Fruit fly (Drosophila melanogaster) whole organism, wandering third instar larva: ENCODE results near the gene betaTub97EF.

Experiments
- CrebA ChIP-seq: fragments of 200-800 bp; sonication (Bioruptor generic); optimal IDR thresholded peaks from 2 replicates; lab custom pipeline; 2016; ENCODE audit warnings: missing biosample characterization, mild to moderate bottlenecking, missing genetic modification characterization, borderline replicate concordance
- Hr83 ChIP-seq: fragments of 200-300 bp; sonication (Bioruptor generic); optimal IDR thresholded peaks from 2 replicates; lab custom pipeline; 2016; ENCODE audit warnings: missing biosample characterization, mild to moderate bottlenecking, missing genetic modification characterization, moderate library complexity; ENCODE audit not compliant: poor library complexity, severe bottlenecking
- OdsH ChIP-seq: fragments of 200-800 bp; sonication (Bioruptor generic); optimal IDR thresholded peaks from 2 replicates; lab custom pipeline; 2016; ENCODE audit warnings: missing biosample characterization, mild to moderate bottlenecking, missing genetic modification characterization
- psq ChIP-seq: fragments of 200-800 bp; sonication (Bioruptor generic); optimal IDR thresholded peaks from 3 replicates; lab custom pipeline; 2017; ENCODE audit warnings: missing biosample characterization, mild to moderate bottlenecking, missing genetic modification characterization, moderate library complexity

DNA sequence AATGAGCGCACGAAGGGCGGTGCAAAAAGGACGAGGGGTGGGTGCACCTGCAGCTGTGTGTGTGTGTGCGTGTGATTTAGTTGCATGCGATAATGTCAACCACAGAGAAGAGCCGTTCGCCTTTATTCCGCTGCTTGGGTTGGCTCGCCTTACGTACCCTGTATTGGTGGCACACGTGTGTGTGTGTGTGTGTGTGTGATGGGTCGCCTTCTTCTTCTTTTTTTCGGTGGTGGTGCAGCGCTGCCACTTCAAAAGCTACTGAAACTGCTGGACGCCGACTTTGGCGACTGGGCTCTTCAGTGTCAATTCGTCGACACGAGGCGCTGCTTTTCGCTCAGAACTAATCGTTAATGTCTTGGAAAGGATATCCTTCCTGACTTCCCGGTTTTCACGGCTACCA, 38.1 kb upstream of the betaTub97EF start, which contains the start of gene trv:
- TF ChIP-seq CrebA (GFP tag; lab: Kevin White, UChicago) = no peak
- no peak for TF ChIP-seq Hr83 (GFP tag; lab: Kevin White, UChicago)
- no peak for TF ChIP-seq psq
- TF ChIP-seq OdsH (GFP tag; lab: Kevin White, UChicago) = no peak
